Fruit fly (Drosophila melanogaster) whole organism, embryonic: ENCODE results near the gene Mfe2.

Source experiments
- Abd-B ChIP-seq: fragments of 200-800 bp; sonication (Bioruptor generic); optimal IDR thresholded peaks from 2 replicates; lab custom pipeline; 2018; ENCODE audit warnings: missing biosample characterization, mild to moderate bottlenecking, missing genetic modification characterization, moderate library complexity
- Bteb2 ChIP-seq: fragments of 200-800 bp; sonication (Bioruptor generic); optimal IDR thresholded peaks from 2 replicates; lab custom pipeline; 2016; ENCODE audit warnings: missing biosample characterization, missing genetic modification characterization
- C15 ChIP-seq: fragments of 200-800 bp; sonication (Bioruptor generic); IDR thresholded peaks from 3 replicates; pipeline ENCODE4 v1.3.6; 2022; ENCODE audit warnings: missing biosample characterization, missing genetic modification characterization
- CG10366 ChIP-seq: fragments of 200-800 bp; sonication (Bioruptor generic); IDR thresholded peaks from 2 replicates; pipeline ENCODE4 v1.3.6; 2022; ENCODE audit warnings: missing biosample characterization, missing genetic modification characterization
- CG12104 ChIP-seq: fragments of 200-800 bp; sonication (Bioruptor generic); optimal IDR thresholded peaks from 3 replicates; lab custom pipeline; 2016; ENCODE audit warnings: missing biosample characterization, missing genetic modification characterization
- CG13287 ChIP-seq: fragments of 200-800 bp; sonication (Bioruptor generic); IDR thresholded peaks from 2 replicates; pipeline ENCODE4 v1.3.6; 2022; ENCODE audit warnings: missing biosample characterization, missing genetic modification characterization; ENCODE audit not compliant: partially characterized antibody
- CG13296 ChIP-seq: fragments of 200-800 bp; sonication (Bioruptor generic); optimal IDR thresholded peaks from 3 replicates; lab custom pipeline; 2018; ENCODE audit warnings: missing biosample characterization, mild to moderate bottlenecking, missing genetic modification characterization
- CG13894 ChIP-seq: fragments of 200-800 bp; sonication (Bioruptor generic); optimal IDR thresholded peaks from 3 replicates; lab custom pipeline; 2018; ENCODE audit warnings: missing biosample characterization, mild to moderate bottlenecking, missing genetic modification characterization, moderate library complexity
- CG14441 ChIP-seq: fragments of 200-800 bp; sonication (Bioruptor generic); IDR thresholded peaks from 2 replicates; pipeline ENCODE4 v1.3.6; 2022; ENCODE audit warnings: missing biosample characterization, missing genetic modification characterization
- CG14860 ChIP-seq: fragments of 200-800 bp; sonication (Bioruptor generic); IDR thresholded peaks from 3 replicates; pipeline ENCODE4 v1.3.6; 2022; ENCODE audit warnings: missing biosample characterization, missing genetic modification characterization; ENCODE audit not compliant: partially characterized antibody
- CG16779 ChIP-seq: fragments of 200-800 bp; sonication (Bioruptor generic); IDR thresholded peaks from 2 replicates; pipeline ENCODE4 v1.3.6; 2022; ENCODE audit warnings: missing biosample characterization, missing genetic modification characterization
- CG17328 ChIP-seq: fragments of 200-800 bp; sonication (Bioruptor generic); IDR thresholded peaks from 2 replicates; pipeline ENCODE4 v1.3.6; 2022; ENCODE audit warnings: missing biosample characterization, missing genetic modification characterization
- CG32532 ChIP-seq: fragments of 200-800 bp; sonication (Bioruptor generic); IDR thresholded peaks from 2 replicates; pipeline ENCODE4 v1.3.6; 2022; ENCODE audit warnings: missing biosample characterization, missing genetic modification characterization
- CG3847 ChIP-seq: fragments of 200-800 bp; sonication (Bioruptor generic); IDR thresholded peaks from 2 replicates; pipeline ENCODE4 v1.3.6; 2022; ENCODE audit warnings: missing biosample characterization, missing genetic modification characterization
- CG4730 ChIP-seq: fragments of 200-800 bp; sonication (Bioruptor generic); IDR thresholded peaks from 2 replicates; pipeline ENCODE4 v1.3.6; 2022; ENCODE audit warnings: missing biosample characterization, missing genetic modification characterization
- CG6175 ChIP-seq: fragments of 200-800 bp; sonication (Bioruptor generic); IDR thresholded peaks from 3 replicates; pipeline ENCODE4 v1.3.6; 2022; ENCODE audit warnings: missing biosample characterization, missing genetic modification characterization
- CG6654 ChIP-seq: fragments of 200-800 bp; sonication (Bioruptor generic); optimal IDR thresholded peaks from 2 replicates; lab custom pipeline; 2017; ENCODE audit warnings: missing biosample characterization, mild to moderate bottlenecking, missing genetic modification characterization
- CG6791 ChIP-seq: fragments of 200-800 bp; sonication (Bioruptor generic); IDR thresholded peaks from 3 replicates; pipeline ENCODE4 v1.3.6; 2022; ENCODE audit warnings: missing biosample characterization, missing genetic modification characterization; ENCODE audit not compliant: partially characterized antibody
- CG8924 ChIP-seq: fragments of 200-800 bp; optimal IDR thresholded peaks from 3 replicates; lab custom pipeline; 2019; ENCODE audit warnings: missing biosample characterization, mild to moderate bottlenecking, missing genetic modification characterization, moderate library complexity
- Dek ChIP-seq: fragments of 200-800 bp; sonication (Bioruptor generic); optimal IDR thresholded peaks from 3 replicates; lab custom pipeline; 2019; ENCODE audit warnings: missing biosample characterization, mild to moderate bottlenecking, missing genetic modification characterization, moderate library complexity
- Dfd ChIP-seq, 2 experiments: fragments of >200 bp; optimal IDR thresholded peaks; 2 replicates each; lab custom pipeline; 2017; ENCODE audit warnings: missing biosample characterization in 2 of 2, missing genetic modification characterization in 2 of 2
- Doc3 ChIP-seq: fragments of 200-800 bp; sonication (Bioruptor generic); IDR thresholded peaks from 3 replicates; pipeline ENCODE4 v1.3.6; 2022; ENCODE audit warnings: missing biosample characterization, missing genetic modification characterization; ENCODE audit not compliant: partially characterized antibody
- Dp ChIP-seq: fragments of 200-800 bp; sonication (Bioruptor generic); optimal IDR thresholded peaks from 2 replicates; lab custom pipeline; 2018; ENCODE audit warnings: missing biosample characterization, mild to moderate bottlenecking, missing genetic modification characterization, moderate library complexity
- Dref ChIP-seq: fragments of 200-800 bp; sonication (Bioruptor generic); IDR thresholded peaks from 2 replicates; pipeline ENCODE4 v1.3.6; 2022; ENCODE audit warnings: missing biosample characterization, missing genetic modification characterization
- E2f2 ChIP-seq: fragments of 200-800 bp; sonication (Bioruptor generic); IDR thresholded peaks from 2 replicates; pipeline ENCODE4 v1.3.6; 2022; ENCODE audit warnings: missing biosample characterization, missing genetic modification characterization
- Ets97D ChIP-seq: fragments of 200-800 bp; sonication (Bioruptor generic); optimal IDR thresholded peaks from 3 replicates; lab custom pipeline; 2016; ENCODE audit warnings: missing biosample characterization, missing genetic modification characterization
- HHEX ChIP-seq: fragments of 200-800 bp; sonication (Bioruptor generic); optimal IDR thresholded peaks from 3 replicates; lab custom pipeline; 2017; ENCODE audit warnings: missing biosample characterization, mild to moderate bottlenecking, missing genetic modification characterization, missing genetic modification reagents
- HLH4C ChIP-seq: fragments of 200-800 bp; sonication (Bioruptor generic); IDR thresholded peaks from 3 replicates; pipeline ENCODE4 v1.3.6; 2022; ENCODE audit warnings: missing biosample characterization, missing genetic modification characterization; ENCODE audit not compliant: partially characterized antibody
- HLH54F ChIP-seq: fragments of 200-800 bp; sonication (Bioruptor generic); optimal IDR thresholded peaks from 3 replicates; lab custom pipeline; 2016; ENCODE audit warnings: missing biosample characterization, missing genetic modification characterization
- Hr51 ChIP-seq, 2 experiments: fragments of 200-800 bp; sonication (Bioruptor generic); optimal IDR thresholded peaks; 2 replicates in 1 of 2; 3 replicates in 1 of 2; lab custom pipeline; 2016 to 2018; ENCODE audit warnings: missing biosample characterization in 2 of 2, missing genetic modification characterization in 2 of 2, mild to moderate bottlenecking in 1 of 2, moderate library complexity in 1 of 2
- Nf-YB ChIP-seq: fragments of 200-800 bp; sonication (Bioruptor generic); optimal IDR thresholded peaks from 3 replicates; lab custom pipeline; 2019; ENCODE audit warnings: missing biosample characterization, mild to moderate bottlenecking, missing genetic modification characterization, moderate library complexity
- Opbp ChIP-seq: fragments of 200-800 bp; sonication (Bioruptor generic); IDR thresholded peaks from 3 replicates; pipeline ENCODE4 v1.3.6; 2022; ENCODE audit warnings: missing biosample characterization, missing genetic modification characterization; ENCODE audit not compliant: partially characterized antibody
- Ptx1 ChIP-seq: fragments of 200-800 bp; sonication (Bioruptor generic); IDR thresholded peaks from 2 replicates; pipeline ENCODE4 v1.3.6; 2022; ENCODE audit warnings: missing biosample characterization, missing genetic modification characterization
- Sry-δ ChIP-seq: fragments of 200-800 bp; sonication (Bioruptor generic); optimal IDR thresholded peaks from 2 replicates; lab custom pipeline; 2016; ENCODE audit warnings: missing biosample characterization, missing genetic modification characterization
- dm ChIP-seq: fragments of 200-800 bp; sonication (Bioruptor generic); optimal IDR thresholded peaks from 3 replicates; lab custom pipeline; 2016; ENCODE audit warnings: missing biosample characterization, missing genetic modification characterization
- grau ChIP-seq: fragments of 200-800 bp; optimal IDR thresholded peaks from 3 replicates; lab custom pipeline; 2019; ENCODE audit warnings: missing biosample characterization, mild to moderate bottlenecking, missing genetic modification characterization, moderate library complexity
- hb ChIP-seq: fragments of 200-800 bp; sonication (Bioruptor generic); IDR thresholded peaks from 3 replicates; pipeline ENCODE4 v1.3.6; 2022; ENCODE audit warnings: missing biosample characterization, missing genetic modification characterization; ENCODE audit not compliant: partially characterized antibody
- kay ChIP-seq: fragments of 200-800 bp; sonication (Bioruptor generic); optimal IDR thresholded peaks from 2 replicates; lab custom pipeline; 2016; ENCODE audit warnings: missing biosample characterization, missing genetic modification characterization
- lilli ChIP-seq: fragments of 200-800 bp; sonication (Bioruptor generic); optimal IDR thresholded peaks from 3 replicates; lab custom pipeline; 2016; ENCODE audit warnings: missing biosample characterization, missing genetic modification characterization
- lola ChIP-seq, 3 experiments: fragments of >200 bp in 2 of 3; fragments of 200-800 bp in 1 of 3; sonication (Bioruptor generic) in 1 of 3; optimal IDR thresholded peaks; 2 replicates each; lab custom pipeline; 2017 to 2019; ENCODE audit warnings: missing biosample characterization in 3 of 3, missing genetic modification characterization in 3 of 3, mild to moderate bottlenecking in 1 of 3, moderate library complexity in 1 of 3
- nmo ChIP-seq: fragments of 200-800 bp; sonication (Bioruptor generic); optimal IDR thresholded peaks from 2 replicates; lab custom pipeline; 2018; ENCODE audit warnings: missing biosample characterization, mild to moderate bottlenecking, missing genetic modification characterization, moderate library complexity
- otp ChIP-seq: fragments of 200-800 bp; sonication (Bioruptor generic); IDR thresholded peaks from 3 replicates; pipeline ENCODE4, ENCODE4 v1.3.6; 2022; ENCODE audit warnings: missing biosample characterization, missing genetic modification characterization
- peb ChIP-seq: fragments of 200-800 bp; sonication (Bioruptor generic); IDR thresholded peaks from 2 replicates; pipeline ENCODE4 v1.3.6; 2022; ENCODE audit warnings: missing biosample characterization, missing genetic modification characterization
- prd ChIP-seq, 3 experiments: fragments of >200 bp in 2 of 3; fragments of 200-800 bp in 1 of 3; sonication (Bioruptor generic) in 1 of 3; optimal IDR thresholded peaks in 2 of 3; IDR thresholded peaks in 1 of 3; 2 replicates in 2 of 3; 3 replicates in 1 of 3; pipeline versions ENCODE4 v1.3.6 to Lab custom; 2017 to 2022; ENCODE audit warnings: missing biosample characterization in 1 of 3, missing genetic modification characterization in 1 of 3
- row ChIP-seq: fragments of 200-800 bp; sonication (Bioruptor generic); IDR thresholded peaks from 3 replicates; pipeline ENCODE4 v1.3.6; 2022; ENCODE audit warnings: missing biosample characterization, missing genetic modification characterization
- seq ChIP-seq: fragments of 200-800 bp; sonication (Bioruptor generic); IDR thresholded peaks from 2 replicates; pipeline ENCODE4 v1.3.6; 2022; ENCODE audit warnings: missing biosample characterization, missing genetic modification characterization
- unpg ChIP-seq: fragments of 200-800 bp; sonication (Bioruptor generic); optimal IDR thresholded peaks from 3 replicates; lab custom pipeline; 2018; ENCODE audit warnings: missing biosample characterization, mild to moderate bottlenecking, missing genetic modification characterization, moderate library complexity
- vnd ChIP-seq: fragments of 200-800 bp; sonication (Bioruptor generic); IDR thresholded peaks from 3 replicates; pipeline ENCODE4 v1.3.6; 2022; ENCODE audit warnings: missing biosample characterization, missing genetic modification characterization; ENCODE audit not compliant: partially characterized antibody

Gene Mfe2

DNA sequence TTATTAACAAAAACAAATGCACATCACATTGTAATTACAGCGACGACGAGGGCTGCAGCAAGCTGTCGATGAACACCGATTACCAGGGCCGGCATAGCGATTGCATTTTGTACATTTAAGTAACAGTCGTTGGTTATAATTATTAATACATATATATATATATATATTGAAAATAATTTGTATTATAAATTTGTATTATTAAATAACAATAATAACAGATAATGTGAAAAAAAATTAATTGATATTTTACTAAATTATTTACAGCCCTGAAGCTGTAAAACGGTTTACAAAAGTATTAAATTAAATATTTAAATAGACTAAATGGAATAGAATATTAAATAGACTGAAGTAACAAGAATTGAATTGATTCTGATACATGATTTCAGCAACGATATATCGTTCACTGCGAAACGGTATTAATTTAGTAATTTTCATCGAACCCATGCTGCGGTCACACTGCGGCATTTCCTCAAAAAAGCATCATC lies 5.1 kb downstream of the Mfe2 start, which contains the start of the genes kat80 and Prosalpha4 (continued):
- TF ChIP-seq CG16779 = no peak
- TF ChIP-seq E2f2 (GFP tag; lab: Robert Waterston, UW) = peak; percentile 18; the same call in 1 of the 2 replicates
- TF ChIP-seq Dp (GFP tag; lab: Kevin White, UChicago) = peak; percentile 22
- no peak for TF ChIP-seq HLH54F (GFP tag; lab: Kevin White, UChicago)
- TF ChIP-seq Ets97D (GFP tag; lab: Kevin White, UChicago) = peak; percentile 11
- TF ChIP-seq CG10366 (GFP tag; lab: Robert Waterston, UW) = peak; percentile 68; the same call in 1 of the 2 replicates
- TF ChIP-seq HHEX (GFP tag; lab: Kevin White, UChicago) = peak; percentile 42
- no peak for TF ChIP-seq peb (GFP tag; lab: Robert Waterston, UW)
- TF ChIP-seq CG6175 (GFP tag; lab: Robert Waterston, UW) = no peak
- peak; percentile 34; the same call in 1 of the 2 replicates for TF ChIP-seq CG3847 (GFP tag; lab: Robert Waterston, UW)
- peak; percentile 73 for TF ChIP-seq CG8924
- peak in 1 of 3 experiments; percentile 33 for TF ChIP-seq lola (GFP tag; optimal IDR thresholded peaks at IDR 0.05; lab: Kevin White, UChicago)
- TF ChIP-seq Dfd (GFP tag; optimal IDR thresholded peaks at IDR 0.05; lab: Kevin White, UChicago) = no peak
- TF ChIP-seq Hr51 (GFP tag; optimal IDR thresholded peaks at IDR 0.05; lab: Kevin White, UChicago) = peak in 1 of 2 experiments; percentile 10
- TF ChIP-seq lilli (GFP tag; lab: Kevin White, UChicago) = peak; percentile 21
- TF ChIP-seq nmo (GFP tag; lab: Kevin White, UChicago) = peak; percentile 88
- TF ChIP-seq Dref (GFP tag; lab: Robert Waterston, UW) = peak; percentile 32; the same call in 1 of the 2 replicates
- no peak for TF ChIP-seq CG4730 (GFP tag; lab: Robert Waterston, UW)
- TF ChIP-seq Ptx1 (GFP tag; lab: Robert Waterston, UW) = 0 out of 2 replicates have a peak, but pooled peaks have one; percentile 12
- no peak for TF ChIP-seq kay (GFP tag; lab: Kevin White, UChicago)
- peak; percentile 25 for TF ChIP-seq Sry-δ (GFP tag; lab: Kevin White, UChicago)
- no peak for TF ChIP-seq Bteb2 (GFP tag; lab: Kevin White, UChicago)
- peak; percentile 37; the same call in 2 of the 3 replicates for TF ChIP-seq Opbp (GFP tag; lab: Robert Waterston, UW)
- TF ChIP-seq seq = no peak
- peak; percentile 5 for TF ChIP-seq Abd-B (GFP tag; lab: Kevin White, UChicago)
- no peak for TF ChIP-seq prd (optimal IDR thresholded peaks at IDR 0.05; lab: Kevin White, UChicago)
- TF ChIP-seq prd (GFP tag; IDR thresholded peaks at IDR 0.05; lab: Robert Waterston, UW) = peak; percentile 13; the same call in 1 of the 3 replicates
- TF ChIP-seq CG12104 (GFP tag; lab: Kevin White, UChicago) = no peak
- TF ChIP-seq CG6654 = no peak
- peak; percentile 51 for TF ChIP-seq grau (tag; lab: Kevin White, UChicago)
- TF ChIP-seq CG13287 (GFP tag; lab: Robert Waterston, UW) = peak; percentile 79
- TF ChIP-seq Dek (tag; lab: Kevin White, UChicago) = peak; percentile 49
- peak; percentile 77 for TF ChIP-seq row (GFP tag; lab: Robert Waterston, UW)
- peak; percentile 53; the same call in 2 of the 3 replicates for TF ChIP-seq Doc3 (GFP tag; lab: Robert Waterston, UW)
- 0 out of 2 replicates have a peak, but pooled peaks have one; percentile 11 for TF ChIP-seq CG17328 (GFP tag; lab: Robert Waterston, UW)
- peak; percentile 32; the same call in 1 of the 2 replicates for TF ChIP-seq CG14441 (GFP tag; lab: Robert Waterston, UW)
- TF ChIP-seq dm (GFP tag; lab: Kevin White, UChicago) = no peak
- TF ChIP-seq CG14860 (GFP tag; lab: Robert Waterston, UW) = 0 out of 3 replicates have a peak, but pooled peaks have one; percentile 40
- TF ChIP-seq unpg (GFP tag; lab: Kevin White, UChicago) = peak; percentile 32
- TF ChIP-seq CG13296 = peak; percentile 32
- TF ChIP-seq otp (GFP tag; lab: Robert Waterston, UW) = no peak
- TF ChIP-seq C15 (GFP tag; lab: Robert Waterston, UW) = no peak
- peak; percentile 62 for TF ChIP-seq CG13894
- TF ChIP-seq Nf-YB (GFP tag; lab: Kevin White, UChicago) = no peak
- TF ChIP-seq HLH4C (GFP tag; lab: Robert Waterston, UW) = peak; percentile 33; the same call in 1 of the 3 replicates
- TF ChIP-seq CG32532 (GFP tag; lab: Robert Waterston, UW) = peak; percentile 58; the same call in 1 of the 2 replicates
- peak; percentile 53; the same call in 1 of the 3 replicates for TF ChIP-seq vnd (GFP tag; lab: Robert Waterston, UW)
- 0 out of 3 replicates have a peak, but pooled peaks have one; percentile 31 for TF ChIP-seq hb
- TF ChIP-seq CG6791 (GFP tag; lab: Robert Waterston, UW) = peak; percentile 42; the same call in 2 of the 3 replicates
